Fruit fly (Drosophila melanogaster): ENCODE results near the gene Sap130.

DNA sequence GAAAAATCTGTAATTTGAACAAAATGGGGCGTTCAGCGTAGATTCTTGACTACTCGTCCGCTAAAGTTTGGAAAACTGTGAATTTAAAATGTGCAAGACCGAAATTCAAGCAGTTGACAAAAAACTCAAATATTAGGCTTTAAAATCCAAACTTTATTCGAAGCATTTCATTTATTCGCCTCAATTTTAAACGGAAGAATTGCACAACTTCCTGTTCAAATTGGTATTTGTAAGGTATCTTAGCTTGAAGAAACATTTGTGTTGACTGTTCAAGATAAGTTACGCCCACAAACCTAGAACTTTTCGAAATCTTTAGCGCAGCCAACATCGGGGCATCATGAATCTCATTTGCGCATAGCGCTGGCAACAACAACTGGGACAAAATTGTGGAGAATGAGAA lies 27.1 kb upstream of the Sap130 start, which contains the start of gene CG32106:
- no peak for TF ChIP-seq EcR (GFP tag; optimal IDR thresholded peaks at IDR 0.05)
- TF ChIP-seq pan (optimal IDR thresholded peaks at IDR 0.05) = no peak
- no peak for TF ChIP-seq usp (GFP tag; optimal IDR thresholded peaks at IDR 0.05)
- no peak for TF ChIP-seq CG8478 (optimal IDR thresholded peaks at IDR 0.05)
- TF ChIP-seq psq (optimal IDR thresholded peaks at IDR 0.05) = no peak
- no peak for TF ChIP-seq Dll (optimal IDR thresholded peaks at IDR 0.05)
